Fruit fly (Drosophila melanogaster) whole organism, embryonic: ENCODE measurements around the gene pix.

Experiments
- Abd-B ChIP-seq: fragments of 200-800 bp; sonication (Bioruptor generic); optimal IDR thresholded peaks from 2 replicates; lab custom pipeline; 2018; ENCODE audit warnings: missing biosample characterization, mild to moderate bottlenecking, missing genetic modification characterization, moderate library complexity
- Aef1 ChIP-seq: fragments of 200-800 bp; sonication (Bioruptor generic); IDR thresholded peaks from 3 replicates; pipeline ENCODE4 v1.3.6; 2022; ENCODE audit warnings: missing biosample characterization, missing genetic modification characterization
- CG10654 ChIP-seq: fragments of 200-800 bp; sonication (Bioruptor generic); optimal IDR thresholded peaks from 2 replicates; lab custom pipeline; 2016; ENCODE audit warnings: missing biosample characterization, missing genetic modification characterization
- CG11456 ChIP-seq: fragments of 200-800 bp; sonication (Bioruptor generic); IDR thresholded peaks from 3 replicates; pipeline ENCODE4 v1.3.6; 2022; ENCODE audit warnings: missing biosample characterization, missing genetic modification characterization
- CG12236 ChIP-seq: fragments of 200-800 bp; sonication (Bioruptor generic); optimal IDR thresholded peaks from 2 replicates; lab custom pipeline; 2016; ENCODE audit warnings: missing biosample characterization, missing genetic modification characterization
- CG13624 ChIP-seq: fragments of 200-800 bp; sonication (Bioruptor generic); optimal IDR thresholded peaks from 2 replicates; lab custom pipeline; 2016; ENCODE audit warnings: missing biosample characterization, missing genetic modification characterization
- CG15011 ChIP-seq: fragments of 200-800 bp; sonication (Bioruptor generic); optimal IDR thresholded peaks from 3 replicates; lab custom pipeline; 2018; ENCODE audit warnings: missing biosample characterization, mild to moderate bottlenecking, missing genetic modification characterization
- CG17385 ChIP-seq: fragments of 200-800 bp; sonication (Bioruptor generic); optimal IDR thresholded peaks from 3 replicates; lab custom pipeline; 2018; ENCODE audit warnings: missing biosample characterization, mild to moderate bottlenecking, missing genetic modification characterization
- CG17612 ChIP-seq: fragments of 200-800 bp; sonication (Bioruptor generic); IDR thresholded peaks from 2 replicates; pipeline ENCODE4 v1.3.6; 2022; ENCODE audit warnings: missing biosample characterization, missing genetic modification characterization
- CG18011 ChIP-seq: fragments of 200-800 bp; sonication (Bioruptor generic); optimal IDR thresholded peaks from 2 replicates; lab custom pipeline; 2017; ENCODE audit warnings: missing biosample characterization, missing genetic modification characterization, mild to moderate bottlenecking, moderate library complexity, missing genotype
- CG31365 ChIP-seq: fragments of 200-800 bp; sonication (Bioruptor generic); optimal IDR thresholded peaks from 2 replicates; lab custom pipeline; 2018; ENCODE audit warnings: missing biosample characterization, mild to moderate bottlenecking, missing genetic modification characterization
- CG31388 ChIP-seq: fragments of 200-800 bp; sonication (Bioruptor generic); optimal IDR thresholded peaks from 2 replicates; lab custom pipeline; 2016; ENCODE audit warnings: missing biosample characterization, missing genetic modification characterization
- CG32772 ChIP-seq: fragments of 200-800 bp; sonication (Bioruptor generic); IDR thresholded peaks from 2 replicates; pipeline ENCODE4 v1.3.6; 2022; ENCODE audit warnings: missing biosample characterization, missing genetic modification characterization
- CG4328 ChIP-seq: fragments of 200-800 bp; sonication (Bioruptor generic); optimal IDR thresholded peaks from 3 replicates; lab custom pipeline; 2017; ENCODE audit warnings: missing biosample characterization, missing genetic modification reagents, missing genetic modification characterization
- CG4730 ChIP-seq: fragments of 200-800 bp; sonication (Bioruptor generic); IDR thresholded peaks from 2 replicates; pipeline ENCODE4 v1.3.6; 2022; ENCODE audit warnings: missing biosample characterization, missing genetic modification characterization
- CG6683 ChIP-seq: fragments of 200-800 bp; sonication (Bioruptor generic); optimal IDR thresholded peaks from 2 replicates; lab custom pipeline; 2017; ENCODE audit warnings: missing biosample characterization, mild to moderate bottlenecking, missing genetic modification characterization, missing genetic modification reagents
- CG7839 ChIP-seq: fragments of 200-800 bp; sonication (Bioruptor generic); optimal IDR thresholded peaks from 3 replicates; lab custom pipeline; 2018; ENCODE audit warnings: missing biosample characterization, mild to moderate bottlenecking, missing genetic modification characterization, moderate library complexity
- CG7963 ChIP-seq: fragments of 200-800 bp; sonication (Bioruptor generic); IDR thresholded peaks from 3 replicates; pipeline ENCODE4 v1.3.6; 2022; ENCODE audit warnings: missing biosample characterization, missing genetic modification characterization; ENCODE audit not compliant: partially characterized antibody
- CG8089 ChIP-seq: fragments of 200-800 bp; sonication (Bioruptor generic); optimal IDR thresholded peaks from 3 replicates; lab custom pipeline; 2016; ENCODE audit warnings: missing biosample characterization, missing genetic modification characterization
- D ChIP-seq, 2 experiments: fragments of 200-800 bp in 1 of 2; fragments of >200 bp in 1 of 2; sonication (Bioruptor generic) in 1 of 2; optimal IDR thresholded peaks; 2 replicates in 1 of 2; 3 replicates in 1 of 2; lab custom pipeline; 2017; ENCODE audit warnings: mild to moderate bottlenecking in 1 of 2, missing biosample characterization in 1 of 2, missing genetic modification characterization in 1 of 2, missing genetic modification reagents in 1 of 2
- Dek ChIP-seq: fragments of 200-800 bp; sonication (Bioruptor generic); optimal IDR thresholded peaks from 3 replicates; lab custom pipeline; 2019; ENCODE audit warnings: missing biosample characterization, mild to moderate bottlenecking, missing genetic modification characterization, moderate library complexity
- Fer1 ChIP-seq: fragments of 200-800 bp; sonication (Bioruptor generic); optimal IDR thresholded peaks from 2 replicates; lab custom pipeline; 2017; ENCODE audit warnings: missing biosample characterization, mild to moderate bottlenecking, missing genetic modification characterization
- Fer3 ChIP-seq: fragments of 200-800 bp; sonication (Bioruptor generic); optimal IDR thresholded peaks from 2 replicates; lab custom pipeline; 2018; ENCODE audit warnings: missing biosample characterization, mild to moderate bottlenecking, missing genetic modification characterization, moderate library complexity
- GATAe ChIP-seq: fragments of 200-800 bp; sonication (Bioruptor generic); conservative IDR thresholded peaks from 2 replicates; pipeline ENCODE4 v1.3.6; 2022; ENCODE audit warnings: missing biosample characterization, missing genetic modification characterization
- HLH4C ChIP-seq: fragments of 200-800 bp; sonication (Bioruptor generic); IDR thresholded peaks from 3 replicates; pipeline ENCODE4 v1.3.6; 2022; ENCODE audit warnings: missing biosample characterization, missing genetic modification characterization; ENCODE audit not compliant: partially characterized antibody
- Max ChIP-seq: fragments of 200-800 bp; sonication (Bioruptor generic); optimal IDR thresholded peaks from 2 replicates; lab custom pipeline; 2016; ENCODE audit warnings: missing biosample characterization, mild to moderate bottlenecking, missing genetic modification characterization
- Optix ChIP-seq: fragments of 200-800 bp; sonication (Bioruptor generic); IDR thresholded peaks from 3 replicates; pipeline ENCODE4 v1.3.6; 2022; ENCODE audit warnings: missing biosample characterization, missing genetic modification characterization
- Rfx ChIP-seq: fragments of 200-800 bp; sonication (Bioruptor generic); IDR thresholded peaks from 2 replicates; pipeline ENCODE4 v1.3.6; 2022; ENCODE audit warnings: missing biosample characterization, missing genetic modification characterization
- Scr ChIP-seq: fragments of 200-800 bp; sonication (Bioruptor generic); IDR thresholded peaks from 2 replicates; pipeline ENCODE4 v1.3.6; 2022; ENCODE audit warnings: missing biosample characterization, missing genetic modification characterization; ENCODE audit not compliant: partially characterized antibody
- Sry-β ChIP-seq: fragments of 200-800 bp; sonication (Bioruptor generic); optimal IDR thresholded peaks from 2 replicates; lab custom pipeline; 2018; ENCODE audit warnings: missing biosample characterization, mild to moderate bottlenecking, missing genetic modification characterization, moderate library complexity
- Stat92E ChIP-seq, 3 experiments: fragments of >200 bp in 2 of 3; fragments of 200-800 bp in 1 of 3; sonication (Bioruptor generic) in 1 of 3; optimal IDR thresholded peaks; 2 replicates each; lab custom pipeline; 2017 to 2019; ENCODE audit warnings: missing biosample characterization in 3 of 3, missing genetic modification characterization in 3 of 3, mild to moderate bottlenecking in 1 of 3, moderate library complexity in 1 of 3
- TFAM ChIP-seq: fragments of 200-800 bp; sonication (Bioruptor generic); optimal IDR thresholded peaks from 2 replicates; lab custom pipeline; 2017; ENCODE audit warnings: missing biosample characterization, missing genetic modification characterization, inconsistent platforms
- Trl ChIP-seq, 3 experiments: fragments of >200 bp in 2 of 3; fragments of 200-800 bp in 1 of 3; sonication (Bioruptor generic) in 1 of 3; optimal IDR thresholded peaks; 2 replicates in 1 of 3; 3 replicates in 2 of 3; lab custom pipeline; 2016 to 2017; ENCODE audit warnings: missing biosample characterization in 1 of 3, missing genetic modification characterization in 1 of 3
- crc ChIP-seq: fragments of 200-800 bp; sonication (Bioruptor generic); optimal IDR thresholded peaks from 2 replicates; lab custom pipeline; 2016; ENCODE audit warnings: missing biosample characterization, missing genetic modification characterization
- dm ChIP-seq: fragments of 200-800 bp; sonication (Bioruptor generic); optimal IDR thresholded peaks from 3 replicates; lab custom pipeline; 2016; ENCODE audit warnings: missing biosample characterization, missing genetic modification characterization
- dmrt11E ChIP-seq: fragments of 200-800 bp; sonication (Bioruptor generic); optimal IDR thresholded peaks from 3 replicates; lab custom pipeline; 2018; ENCODE audit warnings: missing biosample characterization, mild to moderate bottlenecking, missing genetic modification characterization, moderate library complexity
- esg ChIP-seq: fragments of 200-800 bp; sonication (Bioruptor generic); conservative IDR thresholded peaks from 2 replicates; pipeline ENCODE4 v1.3.6; 2022; ENCODE audit warnings: missing biosample characterization, missing genetic modification characterization
- fd102C ChIP-seq: fragments of 200-800 bp; sonication (Bioruptor generic); optimal IDR thresholded peaks from 2 replicates; lab custom pipeline; 2018; ENCODE audit warnings: missing biosample characterization, mild to moderate bottlenecking, missing genetic modification characterization, moderate library complexity
- hbn ChIP-seq: fragments of 200-800 bp; sonication (Bioruptor generic); IDR thresholded peaks from 2 replicates; pipeline ENCODE4 v1.3.6; 2022; ENCODE audit warnings: missing biosample characterization, missing genetic modification characterization; ENCODE audit not compliant: partially characterized antibody
- jumu ChIP-seq: fragments of 200-800 bp; sonication (Bioruptor generic); optimal IDR thresholded peaks from 3 replicates; lab custom pipeline; 2016; ENCODE audit warnings: missing biosample characterization, missing genetic modification characterization
- nau ChIP-seq: fragments of 200-800 bp; sonication (Bioruptor generic); optimal IDR thresholded peaks from 3 replicates; lab custom pipeline; 2017; ENCODE audit warnings: missing biosample characterization, mild to moderate bottlenecking, missing genetic modification characterization, missing genetic modification reagents
- p53 ChIP-seq: fragments of 200-800 bp; sonication (Bioruptor generic); optimal IDR thresholded peaks from 2 replicates; lab custom pipeline; 2016; ENCODE audit warnings: missing biosample characterization, missing genetic modification characterization
- shn ChIP-seq: fragments of 200-800 bp; sonication (Bioruptor generic); optimal IDR thresholded peaks from 3 replicates; lab custom pipeline; 2016; ENCODE audit warnings: missing biosample characterization, missing genetic modification characterization
- sisA ChIP-seq: fragments of 200-800 bp; sonication (Bioruptor generic); IDR thresholded peaks from 2 replicates; pipeline ENCODE4 v1.3.6; 2022; ENCODE audit warnings: missing biosample characterization, missing genetic modification characterization
- sob ChIP-seq: fragments of 200-800 bp; sonication (Bioruptor generic); IDR thresholded peaks from 2 replicates; pipeline ENCODE4 v1.3.6; 2022; ENCODE audit warnings: missing biosample characterization, missing genetic modification characterization
- tgo ChIP-seq: fragments of 200-800 bp; sonication (Bioruptor generic); IDR thresholded peaks from 3 replicates; pipeline ENCODE4 v1.3.6; 2022; ENCODE audit warnings: missing biosample characterization, missing genetic modification characterization

The pix gene

dm6 chr3L:8974478-8975477 is at the start of gene pix, which contains the start of gene Srp68 (continued):
- peak; percentile 93 for TF ChIP-seq Scr (GFP tag; lab: Robert Waterston, UW)
- peak; percentile 65 for TF ChIP-seq Rfx
- peak; percentile 76 for TF ChIP-seq Sry-β (GFP tag; lab: Kevin White, UChicago)
- peak; percentile 26; the same call in 1 of the 2 replicates for TF ChIP-seq sisA (GFP tag; lab: Robert Waterston, UW)
- peak; percentile 16 for TF ChIP-seq shn (GFP tag; lab: Kevin White, UChicago)
- TF ChIP-seq CG32772 (GFP tag; lab: Robert Waterston, UW) = 0 out of 2 replicates have a peak, but pooled peaks have one; percentile 14
- no peak for TF ChIP-seq TFAM (GFP tag; lab: Kevin White, UChicago)
- peak; percentile 67 for TF ChIP-seq HLH4C (GFP tag; lab: Robert Waterston, UW)
- peak; percentile 41 for TF ChIP-seq CG7839 (tag; lab: Kevin White, UChicago)
- no peak for TF ChIP-seq CG31365 (tag; lab: Kevin White, UChicago)
- TF ChIP-seq CG8089 = peak; percentile 19
- no peak for TF ChIP-seq esg (GFP tag; lab: Robert Waterston, UW)
- no peak for TF ChIP-seq CG12236 (GFP tag; lab: Kevin White, UChicago)
- TF ChIP-seq CG4730 (GFP tag; lab: Robert Waterston, UW) = no peak
- TF ChIP-seq CG7963 = no peak
- peak; percentile 48 for TF ChIP-seq CG17385 (GFP tag; lab: Kevin White, UChicago)
- peak; percentile 70 for TF ChIP-seq Max
- TF ChIP-seq crc (GFP tag; lab: Kevin White, UChicago) = peak; percentile 20
- TF ChIP-seq Optix = no peak
- TF ChIP-seq Abd-B (GFP tag; lab: Kevin White, UChicago) = peak; percentile 83
- TF ChIP-seq hbn = peak; percentile 78; the same call in 1 of the 2 replicates
- peak; percentile 81 for TF ChIP-seq dm (GFP tag; lab: Kevin White, UChicago)
- no peak for TF ChIP-seq CG11456
- peak; percentile 60 for TF ChIP-seq Dek (tag; lab: Kevin White, UChicago)
- peak; percentile 16 for TF ChIP-seq jumu (GFP tag; lab: Kevin White, UChicago)
- peak; percentile 18 for TF ChIP-seq CG6683 (GFP tag; lab: Kevin White, UChicago)
- TF ChIP-seq p53 (GFP tag; lab: Kevin White, UChicago) = peak; percentile 66
- TF ChIP-seq Fer1 (GFP tag; lab: Kevin White, UChicago) = peak; percentile 44
- no peak for TF ChIP-seq D (optimal IDR thresholded peaks at IDR 0.05; lab: Kevin White, UChicago)
- peak; percentile 24 for TF ChIP-seq D (GFP tag; optimal IDR thresholded peaks at IDR 0.05; lab: Kevin White, UChicago)
- TF ChIP-seq Trl (optimal IDR thresholded peaks at IDR 0.05; lab: Kevin White, UChicago) = no peak
- TF ChIP-seq Trl (GFP tag; optimal IDR thresholded peaks at IDR 0.05; lab: Kevin White, UChicago) = peak; percentile 51
- TF ChIP-seq nau = no peak
- TF ChIP-seq CG31388 (GFP tag; lab: Kevin White, UChicago) = no peak
- TF ChIP-seq sob (GFP tag; lab: Robert Waterston, UW) = peak; percentile 66
- TF ChIP-seq fd102C = no peak
- TF ChIP-seq Fer3 (tag; lab: Kevin White, UChicago) = peak; percentile 47
- peak; percentile 64 for TF ChIP-seq CG4328
- TF ChIP-seq CG17612 (GFP tag; lab: Robert Waterston, UW) = no peak
- peak in 1 of 3 experiments; percentile 76 for TF ChIP-seq Stat92E (GFP tag; optimal IDR thresholded peaks at IDR 0.05; lab: Kevin White, UChicago)
- TF ChIP-seq Aef1 (GFP tag; lab: Robert Waterston, UW) = no peak; the same call in 2 of the 3 replicates
- TF ChIP-seq CG13624 (GFP tag; lab: Kevin White, UChicago) = peak; percentile 63
- TF ChIP-seq dmrt11E (tag; lab: Kevin White, UChicago) = peak; percentile 61
- peak; percentile 36 for TF ChIP-seq CG18011 (GFP tag; lab: Kevin White, UChicago)
- TF ChIP-seq CG15011 (GFP tag; lab: Kevin White, UChicago) = no peak
- TF ChIP-seq GATAe (GFP tag; lab: Robert Waterston, UW) = no peak
- peak; percentile 44; the same call in 1 of the 3 replicates for TF ChIP-seq tgo
- TF ChIP-seq CG10654 (GFP tag; lab: Kevin White, UChicago) = peak; percentile 27
